Fruit fly (Drosophila melanogaster) whole organism, prepupa: ENCODE measurements around the gene MFS18.

Experiments used
- Blimp-1 ChIP-seq: fragments of 200-800 bp; sonication (Bioruptor generic); optimal IDR thresholded peaks from 3 replicates; lab custom pipeline; 2017; ENCODE audit warnings: missing biosample characterization, missing genetic modification characterization, mild to moderate bottlenecking, moderate library complexity, missing genetic modification reagents
- CG10669 ChIP-seq: fragments of 200-800 bp; sonication (Bioruptor generic); optimal IDR thresholded peaks from 3 replicates; lab custom pipeline; 2018; ENCODE audit warnings: missing biosample characterization, mild to moderate bottlenecking, missing genetic modification characterization, moderate library complexity
- CG15336 ChIP-seq: fragments of 200-800 bp; sonication (Bioruptor generic); IDR thresholded peaks from 2 replicates; pipeline ENCODE4 v1.3.6; 2022; ENCODE audit warnings: missing biosample characterization, missing genetic modification characterization
- CG1621 ChIP-seq: fragments of 200-800 bp; sonication (Bioruptor generic); optimal IDR thresholded peaks from 3 replicates; lab custom pipeline; 2018; ENCODE audit warnings: missing biosample characterization, mild to moderate bottlenecking, missing genetic modification characterization
- CG3032 ChIP-seq: fragments of 200-800 bp; optimal IDR thresholded peaks from 2 replicates; lab custom pipeline; 2019; ENCODE audit warnings: missing biosample characterization, mild to moderate bottlenecking, missing genetic modification characterization, moderate library complexity
- CG34406 ChIP-seq: fragments of 200-800 bp; sonication (Bioruptor generic); optimal IDR thresholded peaks from 3 replicates; lab custom pipeline; 2016; ENCODE audit warnings: missing biosample characterization, missing genetic modification characterization
- CG6163 ChIP-seq: fragments of 200-800 bp; sonication (Bioruptor generic); IDR thresholded peaks from 3 replicates; pipeline ENCODE4 v1.3.6; 2022; ENCODE audit warnings: missing biosample characterization, missing genetic modification characterization
- CG6276 ChIP-seq: fragments of 200-800 bp; sonication (Bioruptor generic); optimal IDR thresholded peaks from 2 replicates; lab custom pipeline; 2017; ENCODE audit warnings: missing biosample characterization, mild to moderate bottlenecking, missing genetic modification characterization
- CG6792 ChIP-seq: fragments of 200-800 bp; sonication (Bioruptor generic); optimal IDR thresholded peaks from 3 replicates; lab custom pipeline; 2016; ENCODE audit warnings: missing biosample characterization, missing genetic modification characterization
- CG6808 ChIP-seq: fragments of 200-800 bp; sonication (Bioruptor generic); optimal IDR thresholded peaks from 3 replicates; lab custom pipeline; 2017; ENCODE audit warnings: missing biosample characterization, missing genetic modification characterization, mild to moderate bottlenecking, moderate library complexity, missing genetic modification reagents
- CG6854 ChIP-seq: fragments of 200-800 bp; sonication (Bioruptor generic); optimal IDR thresholded peaks from 2 replicates; lab custom pipeline; 2017; ENCODE audit warnings: missing biosample characterization, mild to moderate bottlenecking, missing genetic modification characterization
- CG8119 ChIP-seq: fragments of 200-800 bp; sonication (Bioruptor generic); IDR thresholded peaks from 3 replicates; pipeline ENCODE4 v1.3.6; 2022; ENCODE audit warnings: missing biosample characterization, missing genetic modification characterization
- Gug ChIP-seq: fragments of 200-800 bp; sonication (Bioruptor generic); IDR thresholded peaks from 2 replicates; pipeline ENCODE4 v1.3.6; 2022; ENCODE audit warnings: missing biosample characterization, missing genetic modification characterization
- Hr4 ChIP-seq: fragments of 200-800 bp; sonication (Bioruptor generic); optimal IDR thresholded peaks from 3 replicates; lab custom pipeline; 2016; ENCODE audit warnings: missing biosample characterization, missing genetic modification characterization
- Met ChIP-seq: fragments of 200-800 bp; sonication (Bioruptor generic); optimal IDR thresholded peaks from 3 replicates; lab custom pipeline; 2016; ENCODE audit warnings: missing biosample characterization, missing genetic modification characterization
- Smox ChIP-seq: fragments of 200-800 bp; sonication (Bioruptor generic); optimal IDR thresholded peaks from 3 replicates; lab custom pipeline; 2016; ENCODE audit warnings: missing biosample characterization, missing genetic modification characterization
- Sox14 ChIP-seq: fragments of 200-800 bp; sonication (Bioruptor generic); optimal IDR thresholded peaks from 3 replicates; lab custom pipeline; 2016; ENCODE audit warnings: missing biosample characterization, missing genetic modification characterization
- Sox15 ChIP-seq: fragments of 200-800 bp; sonication (Bioruptor generic); optimal IDR thresholded peaks from 3 replicates; lab custom pipeline; 2016; ENCODE audit warnings: missing biosample characterization, missing genetic modification characterization
- achi ChIP-seq: fragments of 200-800 bp; sonication (Bioruptor generic); optimal IDR thresholded peaks from 3 replicates; lab custom pipeline; 2016; ENCODE audit warnings: missing biosample characterization, missing genetic modification characterization
- dsx ChIP-seq: fragments of 200-800 bp; optimal IDR thresholded peaks from 3 replicates; lab custom pipeline; 2019; ENCODE audit warnings: missing biosample characterization, mild to moderate bottlenecking, missing genetic modification characterization, moderate library complexity; ENCODE audit not compliant: poor library complexity, severe bottlenecking
- eg ChIP-seq: fragments of 200-800 bp; sonication (Bioruptor generic); IDR thresholded peaks from 3 replicates; pipeline ENCODE4 v1.3.6; 2022; ENCODE audit warnings: missing biosample characterization, missing genetic modification characterization
- esn ChIP-seq: fragments of 200-800 bp; sonication (Bioruptor generic); optimal IDR thresholded peaks from 2 replicates; lab custom pipeline; 2016; ENCODE audit warnings: missing biosample characterization, mild to moderate bottlenecking, missing genetic modification characterization, moderate library complexity
- fkh ChIP-seq: fragments of 200-800 bp; sonication (Bioruptor generic); optimal IDR thresholded peaks from 3 replicates; lab custom pipeline; 2017; ENCODE audit warnings: missing biosample characterization, mild to moderate bottlenecking, missing genetic modification characterization, moderate library complexity
- lz ChIP-seq: fragments of 200-800 bp; sonication (Bioruptor generic); optimal IDR thresholded peaks from 3 replicates; lab custom pipeline; 2016; ENCODE audit warnings: missing biosample characterization, missing genetic modification characterization
- net ChIP-seq: fragments of 200-800 bp; sonication (Bioruptor generic); optimal IDR thresholded peaks from 3 replicates; lab custom pipeline; 2016; ENCODE audit warnings: missing biosample characterization, missing genetic modification characterization
- salr ChIP-seq, 2 experiments: fragments of 200-800 bp; sonication (Bioruptor generic); optimal IDR thresholded peaks; 3 replicates each; lab custom pipeline; 2016 to 2018; ENCODE audit warnings: missing biosample characterization in 2 of 2, missing genetic modification characterization in 2 of 2, mild to moderate bottlenecking in 1 of 2
- ss ChIP-seq, 2 experiments: fragments of 200-800 bp; sonication (Bioruptor generic); optimal IDR thresholded peaks; 2 replicates in 1 of 2; 3 replicates in 1 of 2; lab custom pipeline; 2017 to 2018; ENCODE audit warnings: mild to moderate bottlenecking in 2 of 2, missing biosample characterization in 2 of 2, missing genetic modification characterization in 2 of 2, moderate library complexity in 1 of 2
- svp ChIP-seq: fragments of 200-800 bp; sonication (Bioruptor generic); peaks from one replicate; lab custom pipeline; 2016; ENCODE audit warnings: missing biosample characterization, missing genetic modification characterization
- vri ChIP-seq: fragments of 200-800 bp; sonication (Bioruptor generic); optimal IDR thresholded peaks from 3 replicates; lab custom pipeline; 2016; ENCODE audit warnings: missing biosample characterization, mild to moderate bottlenecking, missing genetic modification characterization

The MFS18 gene

dm6 chr2L:4454009-4454689 is 5.7 kb upstream of the MFS18 start, which contains the start of the genes Secp43 and ND-B8:
TSS of gene Secp43 (minus strand) at chr2L:4454453.
TSS of gene ND-B8 (plus strand) at chr2L:4454626.
- TF ChIP-seq achi (GFP tag; lab: Kevin White, UChicago) (peak; percentile 29), esn (GFP tag; lab: Kevin White, UChicago) (no peak), net (GFP tag; lab: Kevin White, UChicago) (no peak), fkh (GFP tag; lab: Kevin White, UChicago) (peak; percentile 77), svp (peak; percentile 86), Sox14 (peak; percentile 27), CG6808 (GFP tag; lab: Kevin White, UChicago) (peak; percentile 13), Smox (no peak), dsx (GFP tag; lab: Kevin White, UChicago) (peak; percentile 36), CG15336 (GFP tag; lab: Robert Waterston, UW) (no peak), CG1621 (tag; lab: Kevin White, UChicago) (peak; percentile 32), Hr4 (GFP tag; lab: Kevin White, UChicago) (no peak)
- TF ChIP-seq, all 60 proteins: peak for 7

dm6 chr2L:4452798-4453197 is 4.4 kb upstream of the MFS18 start, which contains the start of gene CG15439:
TSS of gene CG15439 (minus strand) at chr2L:4453038.
- TF ChIP-seq CG1621 (tag; lab: Kevin White, UChicago) (peak; percentile 21), Met (no peak)

- TF ChIP-seq Gug (no peak), fkh (GFP tag; lab: Kevin White, UChicago) (peak; percentile 77), CG6854 (GFP tag; lab: Kevin White, UChicago) (peak; percentile 20)
- TF ChIP-seq, all 60 proteins: peak for 2
Observed at dm6 chr2L:4444457-4444856, 4.0 kb downstream of the MFS18 start, which contains the start of the genes morgue and Elp3. TSS of gene morgue (minus strand) at chr2L:4444680. TSS of gene Elp3 (plus strand) at chr2L:4444732.

- TF ChIP-seq CG6792 (GFP tag; lab: Kevin White, UChicago) (no peak), fkh (GFP tag; lab: Kevin White, UChicago) (peak; percentile 87)
Observed at dm6 chr2L:4442010-4442587, 6.3 kb downstream of the MFS18 start, which contains the start of the genes Sfp24F and CG15432. TSS of gene Sfp24F (minus strand) at chr2L:4442060. TSS of gene CG15432 (plus strand) at chr2L:4442320.

dm6 chr2L:4440881-4441737 is 7.3 kb downstream of the MFS18 start, which contains the start of gene CG15431:
TSS of gene CG15431 (minus strand) at chr2L:4441282.
- TF ChIP-seq vri (no peak), eg (GFP tag; lab: Robert Waterston, UW) (0 out of 3 replicates have a peak, but pooled peaks have one; percentile 40), CG15336 (GFP tag; lab: Robert Waterston, UW) (peak; percentile 40; the same call in 1 of the 2 replicates), Sox15 (GFP tag; lab: Kevin White, UChicago) (no peak), CG34406 (no peak), CG8119 (GFP tag; lab: Robert Waterston, UW) (peak; percentile 47; the same call in 1 of the 3 replicates), salr (GFP tag; optimal IDR thresholded peaks at IDR 0.05; lab: Kevin White, UChicago) (peak; percentile 56 to 82), CG6163 (GFP tag; lab: Robert Waterston, UW) (peak; percentile 56; the same call in 1 of the 3 replicates)
- TF ChIP-seq, all 60 proteins: peak for 5

- no peak for TF ChIP-seq CG3032 (tag; lab: Kevin White, UChicago)
- TF ChIP-seq Met: no peak
- no peak for TF ChIP-seq CG10669 (GFP tag; lab: Kevin White, UChicago)
- no peak for TF ChIP-seq CG6276 (GFP tag; lab: Kevin White, UChicago)
- TF ChIP-seq net (GFP tag; lab: Kevin White, UChicago): no peak
- TF ChIP-seq eg (GFP tag; lab: Robert Waterston, UW): no peak
- no peak for TF ChIP-seq Blimp-1 (GFP tag; lab: Kevin White, UChicago)
- no peak for TF ChIP-seq ss (GFP tag; optimal IDR thresholded peaks at IDR 0.05; lab: Kevin White, UChicago)
- TF ChIP-seq lz (GFP tag; lab: Kevin White, UChicago): no peak
Observed at dm6 chr2L:4437487-4437886, 10.9 kb downstream of the MFS18 start, which contains the start of gene CG43056. TSS of gene CG43056 (plus strand) at chr2L:4437787.
